Worm (Caenorhabditis elegans): Measurements from ENCODE around the gene C02H6.1.

- TF ChIP-seq nhr-23 (tag; optimal IDR thresholded peaks at IDR 0.05) (no peak), elt-3 (tag; optimal IDR thresholded peaks at IDR 0.05) (no peak), ama-1 (optimal IDR thresholded peaks at IDR 0.05) (no peak)
These were observed 26.9 kb upstream of the C02H6.1 start for ce11 chrV:7416569-7416968.

Data from whole organism, L2 larva.